Fruit fly (Drosophila melanogaster): ENCODE results near the gene Pex14.

DNA sequence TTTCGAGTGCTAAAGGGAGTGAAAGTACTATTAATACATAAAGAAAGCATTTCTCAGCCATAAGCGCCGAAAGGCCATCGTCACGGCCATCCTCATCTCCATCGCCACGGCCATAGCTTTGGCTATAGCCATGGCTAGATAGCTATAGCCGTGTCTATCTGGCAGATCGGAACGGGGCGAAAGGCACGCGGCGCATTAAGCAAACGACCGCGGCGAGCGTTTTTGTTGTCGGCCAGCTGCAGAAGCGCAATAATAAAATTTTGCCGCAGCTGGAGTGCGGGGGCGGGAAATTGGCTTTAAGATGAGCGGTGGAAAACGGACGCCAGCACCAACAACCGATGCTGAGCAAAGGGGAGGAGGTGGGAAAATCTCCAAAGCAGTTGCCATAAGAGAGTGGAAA, 28.2 kb upstream of the Pex14 start:
- no peak for TF ChIP-seq insv (optimal IDR thresholded peaks at IDR 0.05)
- no peak for TF ChIP-seq Myc (optimal IDR thresholded peaks at IDR 0.05)

All from Kc167 (cell line).